Worm (Caenorhabditis elegans) whole organism, young adult: ENCODE data around the gene K02A2.1.

ENCODE experiments used
- B0035.1 ChIP-seq: sonication (generic microtip); optimal IDR thresholded peaks from 2 replicates; lab custom pipeline; 2016; ENCODE audit warnings: missing genetic modification characterization, mild to moderate bottlenecking, missing compliant biosample characterization, missing genotype, missing genetic modification reagents
- B0336.3 ChIP-seq: fragments of 200-800 bp; sonication (Bioruptor generic); IDR thresholded peaks from 2 replicates; pipeline ENCODE4 v1.3.6; 2022; ENCODE audit warnings: missing genetic modification characterization, missing compliant biosample characterization
- D2030.7 ChIP-seq: fragments of 200-800 bp; sonication (Bioruptor generic); IDR thresholded peaks from 2 replicates; pipeline ENCODE4 v1.3.6; 2022; ENCODE audit warnings: missing genetic modification reagents, missing genetic modification characterization, missing compliant biosample characterization
- F33H1.4 ChIP-seq: fragments of 200-800 bp; sonication (Bioruptor generic); IDR thresholded peaks from 2 replicates; pipeline ENCODE4 v1.3.6; 2022; ENCODE audit warnings: missing genetic modification reagents, missing genetic modification characterization, missing compliant biosample characterization
- F52B5.7 ChIP-seq: sonication (generic microtip); optimal IDR thresholded peaks from 2 replicates; lab custom pipeline; 2016; ENCODE audit warnings: mild to moderate bottlenecking, missing genetic modification characterization, missing compliant biosample characterization
- F55B11.4 ChIP-seq: sonication (generic microtip); optimal IDR thresholded peaks from 2 replicates; lab custom pipeline; 2016; ENCODE audit warnings: missing compliant biosample characterization, missing genetic modification characterization, borderline replicate concordance; ENCODE audit not compliant: insufficient read depth
- F57A8.1 ChIP-seq: fragments of 200-800 bp; sonication (Bioruptor generic); optimal IDR thresholded peaks from 2 replicates; lab custom pipeline; 2018; ENCODE audit warnings: mild to moderate bottlenecking, missing genetic modification characterization, moderate library complexity, missing compliant biosample characterization
- F57C9.4 ChIP-seq: sonication (generic microtip); optimal IDR thresholded peaks from 2 replicates; lab custom pipeline; 2017; ENCODE audit warnings: mild to moderate bottlenecking, missing genetic modification characterization, missing compliant biosample characterization
- T07F8.4 ChIP-seq: sonication (generic microtip); optimal IDR thresholded peaks from 2 replicates; lab custom pipeline; 2016; ENCODE audit warnings: mild to moderate bottlenecking, missing genetic modification characterization, moderate library complexity, missing compliant biosample characterization
- Y53F4B.3 ChIP-seq: fragments of 200-800 bp; sonication (Bioruptor generic); IDR thresholded peaks from 2 replicates; pipeline ENCODE4 v1.3.6; 2022; ENCODE audit warnings: missing genetic modification reagents, missing genetic modification characterization, missing compliant biosample characterization
- Y53G8AR.9 ChIP-seq: fragments of 200-800 bp; sonication (Bioruptor generic); conservative IDR thresholded peaks from 2 replicates; pipeline ENCODE4 v1.3.6; 2022; ENCODE audit warnings: missing genetic modification reagents, missing genetic modification characterization, missing compliant biosample characterization
- Y56A3A.18 ChIP-seq: fragments of 200-800 bp; sonication (Bioruptor generic); IDR thresholded peaks from 2 replicates; pipeline ENCODE4 v1.3.6; 2022; ENCODE audit warnings: missing genetic modification reagents, missing genetic modification characterization, missing compliant biosample characterization
- Y95B8A.8 ChIP-seq: fragments of 200-800 bp; sonication (Bioruptor generic); IDR thresholded peaks from 2 replicates; pipeline ENCODE4 v1.3.6; 2022; ENCODE audit warnings: missing genetic modification reagents, missing genetic modification characterization, missing compliant biosample characterization
- ama-1 ChIP-seq, 3 experiments: fragments of 150-350 bp in 1 of 3; sonication (generic microtip) in 2 of 3; optimal IDR thresholded peaks; 2 replicates each; lab custom pipeline; 2014 to 2018; ENCODE audit warnings: missing biosample characterization in 2 of 3, missing genetic modification characterization in 2 of 3, missing genetic modification reagents in 2 of 3
- aptf-3 ChIP-seq: fragments of 200-800 bp; sonication (Bioruptor generic); IDR thresholded peaks from 2 replicates; pipeline ENCODE4 v1.3.6; 2022; ENCODE audit warnings: missing genetic modification characterization, missing compliant biosample characterization
- attf-6 ChIP-seq: fragments of 200-800 bp; sonication (Bioruptor generic); IDR thresholded peaks from 2 replicates; pipeline ENCODE4 v1.3.6; 2022; ENCODE audit warnings: missing genetic modification reagents, missing genetic modification characterization, missing compliant biosample characterization
- cebp-2 ChIP-seq: fragments of 200-800 bp; sonication (Bioruptor generic); IDR thresholded peaks from 2 replicates; pipeline ENCODE4 v1.3.6; 2022; ENCODE audit warnings: missing genetic modification characterization, missing compliant biosample characterization
- ceh-100 ChIP-seq: fragments of 200-800 bp; sonication (Bioruptor generic); IDR thresholded peaks from 2 replicates; pipeline ENCODE4 v1.3.6; 2022; ENCODE audit warnings: missing genetic modification reagents, missing genetic modification characterization, missing compliant biosample characterization
- ceh-27 ChIP-seq: fragments of 200-800 bp; sonication (Bioruptor generic); optimal IDR thresholded peaks from 2 replicates; lab custom pipeline; 2018; ENCODE audit warnings: mild to moderate bottlenecking, missing genetic modification characterization, moderate library complexity, missing compliant biosample characterization
- ceh-91 ChIP-seq: fragments of 200-800 bp; sonication (Bioruptor generic); IDR thresholded peaks from 2 replicates; pipeline ENCODE4 v1.3.6; 2022; ENCODE audit warnings: missing genetic modification reagents, missing genetic modification characterization, missing compliant biosample characterization
- die-1 ChIP-seq: sonication (generic microtip); optimal IDR thresholded peaks from 2 replicates; lab custom pipeline; 2016; ENCODE audit warnings: missing genotype, mild to moderate bottlenecking, missing genetic modification characterization, missing compliant biosample characterization
- egl-18 ChIP-seq: fragments of 200-800 bp; sonication (Bioruptor generic); IDR thresholded peaks from 2 replicates; pipeline ENCODE4 v1.3.6; 2022; ENCODE audit warnings: missing genetic modification reagents, missing genetic modification characterization, missing compliant biosample characterization
- ets-4 ChIP-seq: fragments of 200-800 bp; sonication (Bioruptor generic); optimal IDR thresholded peaks from 2 replicates; lab custom pipeline; 2018; ENCODE audit warnings: mild to moderate bottlenecking, missing genetic modification characterization, missing compliant biosample characterization
- hlh-26 ChIP-seq: fragments of 200-800 bp; sonication (Bioruptor generic); conservative IDR thresholded peaks from 2 replicates; pipeline ENCODE4 v1.3.6; 2022; ENCODE audit warnings: missing genetic modification reagents, missing genetic modification characterization, missing compliant biosample characterization
- hmg-20 ChIP-seq: fragments of 200-800 bp; sonication (Bioruptor generic); IDR thresholded peaks from 2 replicates; pipeline ENCODE4 v1.3.6; 2022; ENCODE audit warnings: missing genetic modification reagents, missing genetic modification characterization, missing compliant biosample characterization
- hsf-1 ChIP-seq: fragments of 200-800 bp; sonication (Bioruptor generic); IDR thresholded peaks from 2 replicates; pipeline ENCODE4 v1.3.6; 2022; ENCODE audit warnings: missing genetic modification reagents, missing genetic modification characterization, missing compliant biosample characterization
- lag-1 ChIP-seq: fragments of 200-800 bp; sonication (Bioruptor generic); IDR thresholded peaks from 2 replicates; pipeline ENCODE4 v1.3.6; 2022; ENCODE audit warnings: missing genetic modification reagents, missing genetic modification characterization, missing compliant biosample characterization
- lin-54 ChIP-seq: fragments of 200-800 bp; sonication (Bioruptor generic); optimal IDR thresholded peaks from 2 replicates; lab custom pipeline; 2018; ENCODE audit warnings: mild to moderate bottlenecking, missing genetic modification characterization, missing compliant biosample characterization
- lir-1 ChIP-seq: fragments of 200-800 bp; sonication (Bioruptor generic); conservative IDR thresholded peaks from 2 replicates; pipeline ENCODE4 v1.3.6; 2022; ENCODE audit warnings: missing genetic modification reagents, missing genetic modification characterization, missing compliant biosample characterization
- lsl-1 ChIP-seq: fragments of 200-800 bp; sonication (Bioruptor generic); optimal IDR thresholded peaks from 2 replicates; lab custom pipeline; 2018; ENCODE audit warnings: mild to moderate bottlenecking, missing genetic modification characterization, moderate library complexity, missing compliant biosample characterization
- madf-10 ChIP-seq: sonication (generic microtip); optimal IDR thresholded peaks from 2 replicates; lab custom pipeline; 2016; ENCODE audit warnings: mild to moderate bottlenecking, missing genetic modification characterization, missing compliant biosample characterization
- madf-3 ChIP-seq: fragments of 200-800 bp; sonication (Bioruptor generic); IDR thresholded peaks from 2 replicates; pipeline ENCODE4 v1.3.6; 2022; ENCODE audit warnings: missing genetic modification reagents, missing genetic modification characterization, missing compliant biosample characterization
- nfya-1 ChIP-seq: sonication (generic microtip); optimal IDR thresholded peaks from 2 replicates; lab custom pipeline; 2017; ENCODE audit warnings: antibody characterized with exemption, missing compliant biosample characterization, missing genetic modification characterization, borderline replicate concordance; ENCODE audit not compliant: insufficient read depth
- nhr-179 ChIP-seq: sonication (generic microtip); optimal IDR thresholded peaks from 2 replicates; lab custom pipeline; 2016; ENCODE audit warnings: mild to moderate bottlenecking, missing genetic modification characterization, missing compliant biosample characterization
- rcor-1 ChIP-seq: fragments of 200-800 bp; sonication (Bioruptor generic); IDR thresholded peaks from 2 replicates; pipeline ENCODE4 v1.3.6; 2022; ENCODE audit warnings: missing genetic modification reagents, missing genetic modification characterization, missing compliant biosample characterization
- rec-8 ChIP-seq, 2 experiments: sonication (generic microtip); optimal IDR thresholded peaks; 2 replicates each; lab custom pipeline; 2016; ENCODE audit warnings: mild to moderate bottlenecking in 2 of 2, missing genetic modification characterization in 2 of 2, missing genetic modification reagents in 2 of 2, missing genotype in 2 of 2, missing biosample characterization in 1 of 2, missing compliant biosample characterization in 1 of 2, moderate library complexity in 1 of 2
- sdz-38 ChIP-seq: sonication (generic microtip); optimal IDR thresholded peaks from 2 replicates; lab custom pipeline; 2016; ENCODE audit warnings: missing genotype, missing genetic modification characterization, missing compliant biosample characterization
- sea-2 ChIP-seq: fragments of 200-800 bp; sonication (Bioruptor generic); IDR thresholded peaks from 2 replicates; pipeline ENCODE4 v1.3.6; 2022; ENCODE audit warnings: missing genetic modification characterization, missing compliant biosample characterization
- snpc-1.1 ChIP-seq: sonication (generic microtip); optimal IDR thresholded peaks from 2 replicates; lab custom pipeline; 2017; ENCODE audit warnings: missing genetic modification characterization, mild to moderate bottlenecking, missing compliant biosample characterization, antibody characterized with exemption, moderate library complexity, missing genotype, missing genetic modification reagents; ENCODE audit not compliant: insufficient read depth
- snpc-1.3 ChIP-seq: sonication (generic microtip); optimal IDR thresholded peaks from 2 replicates; lab custom pipeline; 2017; ENCODE audit warnings: missing genetic modification characterization, mild to moderate bottlenecking, missing compliant biosample characterization, antibody characterized with exemption, moderate library complexity, missing genotype, missing genetic modification reagents; ENCODE audit not compliant: insufficient read depth
- snpc-4 ChIP-seq, 5 experiments: fragments of 150-350 bp in 1 of 5; sonication (generic microtip) in 4 of 5; optimal IDR thresholded peaks; 2 replicates each; lab custom pipeline; 2014 to 2018; ENCODE audit warnings: missing genetic modification characterization in 5 of 5, missing biosample characterization in 3 of 5, antibody characterized with exemption in 2 of 5, mild to moderate bottlenecking in 2 of 5, missing compliant biosample characterization in 2 of 5, missing genotype in 2 of 5, moderate library complexity in 2 of 5, missing genetic modification reagents in 1 of 5
- zfh-2 ChIP-seq: fragments of 200-800 bp; sonication (Bioruptor generic); conservative IDR thresholded peaks from 2 replicates; pipeline ENCODE4 v1.3.6; 2022; ENCODE audit warnings: missing genetic modification reagents, missing genetic modification characterization, missing compliant biosample characterization
- ztf-22 ChIP-seq: fragments of 200-800 bp; sonication (Bioruptor generic); optimal IDR thresholded peaks from 2 replicates; lab custom pipeline; 2018; ENCODE audit warnings: mild to moderate bottlenecking, missing genetic modification characterization, moderate library complexity, missing compliant biosample characterization
- ztf-26 ChIP-seq: sonication (generic microtip); optimal IDR thresholded peaks from 2 replicates; lab custom pipeline; 2017; ENCODE audit warnings: missing genetic modification characterization, missing compliant biosample characterization
- ztf-3 ChIP-seq: fragments of 200-800 bp; sonication (Bioruptor generic); optimal IDR thresholded peaks from 2 replicates; lab custom pipeline; 2018; ENCODE audit warnings: mild to moderate bottlenecking, missing genetic modification characterization, missing compliant biosample characterization

K02A2.1 gene

DNA sequence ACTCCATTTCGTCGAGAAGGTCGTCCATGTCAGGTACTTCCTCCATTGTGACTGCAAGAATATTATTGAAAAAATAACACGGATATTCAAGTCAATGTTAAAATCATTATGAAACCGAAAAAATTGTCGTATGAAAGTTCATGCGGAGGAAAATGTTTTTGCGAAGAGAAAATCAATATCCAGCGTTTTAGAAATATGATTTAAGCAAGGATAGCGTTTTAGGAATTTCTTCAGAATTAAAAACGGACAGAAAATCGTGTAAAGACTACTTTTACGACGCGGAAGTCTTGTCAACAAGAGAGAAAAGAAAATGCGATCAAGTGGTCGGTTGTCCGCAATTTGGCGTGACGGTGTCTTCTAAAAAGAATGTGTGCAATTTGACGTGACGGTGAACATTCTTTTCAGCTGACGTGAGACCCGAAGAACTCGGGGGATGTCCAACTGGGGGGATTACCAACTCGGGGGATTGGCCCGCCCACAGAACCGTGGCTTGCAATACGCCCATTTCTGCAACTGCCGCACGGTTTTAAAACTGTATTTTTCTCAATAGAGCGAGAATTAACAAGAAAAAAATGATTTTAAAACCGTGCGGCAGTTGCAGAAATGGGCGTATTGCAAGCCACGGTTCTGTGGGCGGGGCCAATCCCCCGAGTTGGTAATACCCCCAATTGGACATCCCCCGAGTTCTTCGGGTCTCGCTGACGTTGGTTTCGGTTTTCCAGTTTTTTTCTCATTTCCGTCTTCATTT, 43.6 kb downstream of the K02A2.1 start, which contains the start of the genes aka-1 and ubc-6 (continued):
- TF ChIP-seq ama-1 (optimal IDR thresholded peaks at IDR 0.05; lab: Kevin White, UChicago) (no peak), ama-1 (GFP tag; optimal IDR thresholded peaks at IDR 0.05; lab: Kevin White, UChicago) (no peak), lsl-1 (GFP tag; lab: Kevin White, UChicago) (peak; percentile 81), D2030.7 (GFP tag; lab: Robert Waterston, UW) (peak; percentile 98), rcor-1 (GFP tag; lab: Robert Waterston, UW) (peak; percentile 93), madf-3 (GFP tag; lab: Robert Waterston, UW) (peak; percentile 87), T07F8.4 (tag; lab: Kevin White, UChicago) (peak; percentile 69), attf-6 (peak; percentile 76), lin-54 (GFP tag; lab: Kevin White, UChicago) (peak; percentile 89), ceh-100 (GFP tag; lab: Robert Waterston, UW) (peak; percentile 98), ceh-27 (GFP tag; lab: Kevin White, UChicago) (peak; percentile 94), die-1 (tag; lab: Kevin White, UChicago) (peak; percentile 33), nhr-179 (tag; lab: Kevin White, UChicago) (no peak), madf-10 (tag; lab: Kevin White, UChicago) (peak; percentile 91), snpc-4 (GFP tag; optimal IDR thresholded peaks at IDR 0.05; lab: Kevin White, UChicago) (peak; percentile 54), snpc-4 (tag; optimal IDR thresholded peaks at IDR 0.05; lab: Kevin White, UChicago) (peak; percentile 36 to 84 (median 70)), ztf-26 (peak; percentile 73), zfh-2 (GFP tag; lab: Robert Waterston, UW) (peak; percentile 95), F33H1.4 (GFP tag; lab: Robert Waterston, UW) (peak; percentile 80), F52B5.7 (tag; lab: Kevin White, UChicago) (peak; percentile 54), snpc-1.1 (tag; lab: Kevin White, UChicago) (peak; percentile 35), snpc-1.3 (tag; lab: Kevin White, UChicago) (peak; percentile 41), Y95B8A.8 (peak; percentile 94), rec-8 (tag; optimal IDR thresholded peaks at IDR 0.05; lab: Kevin White, UChicago) (no peak), hsf-1 (GFP tag; lab: Robert Waterston, UW) (peak; percentile 85), F55B11.4 (tag; lab: Kevin White, UChicago) (no peak), ceh-91 (peak; percentile 93), hlh-26 (GFP tag; lab: Robert Waterston, UW) (no peak), lag-1 (GFP tag; lab: Robert Waterston, UW) (no peak), cebp-2 (GFP tag; lab: Robert Waterston, UW) (peak; percentile 78; the same call in 1 of the 2 replicates), B0035.1 (tag; lab: Kevin White, UChicago) (peak; percentile 71), sea-2 (GFP tag; lab: Robert Waterston, UW) (0 out of 2 replicates have a peak, but pooled peaks have one; percentile 34), egl-18 (GFP tag; lab: Robert Waterston, UW) (peak; percentile 81; the same call in 1 of the 2 replicates), F57A8.1 (GFP tag; lab: Kevin White, UChicago) (peak; percentile 19), B0336.3 (peak; percentile 91), ets-4 (GFP tag; lab: Kevin White, UChicago) (no peak), sdz-38 (tag; lab: Kevin White, UChicago) (no peak), hmg-20 (GFP tag; lab: Robert Waterston, UW) (peak; percentile 78), lir-1 (GFP tag; lab: Robert Waterston, UW) (peak; percentile 91), Y53F4B.3 (GFP tag; lab: Robert Waterston, UW) (peak; percentile 65), ztf-22 (GFP tag; lab: Kevin White, UChicago) (peak; percentile 73), ztf-3 (GFP tag; lab: Kevin White, UChicago) (peak; percentile 51), F57C9.4 (tag; lab: Kevin White, UChicago) (no peak), Y56A3A.18 (GFP tag; lab: Robert Waterston, UW) (peak; percentile 93; the same call in 1 of the 2 replicates), nfya-1 (tag; lab: Kevin White, UChicago) (no peak), Y53G8AR.9 (peak; percentile 91), aptf-3 (GFP tag; lab: Robert Waterston, UW) (no peak)
